Worm (Caenorhabditis elegans) whole organism, young adult: Measurements from ENCODE around the gene srx-80.

Experiments
- B0019.2 ChIP-seq: fragments of 200-800 bp; sonication (Bioruptor generic); conservative IDR thresholded peaks from 2 replicates; pipeline ENCODE4 v1.3.6; 2022; ENCODE audit warnings: missing genetic modification reagents, missing genetic modification characterization, missing compliant biosample characterization
- B0261.1 ChIP-seq: sonication (generic microtip); optimal IDR thresholded peaks from 2 replicates; lab custom pipeline; 2016; ENCODE audit warnings: mild to moderate bottlenecking, missing genetic modification characterization, moderate library complexity, missing compliant biosample characterization
- B0336.3 ChIP-seq: fragments of 200-800 bp; sonication (Bioruptor generic); IDR thresholded peaks from 2 replicates; pipeline ENCODE4 v1.3.6; 2022; ENCODE audit warnings: missing genetic modification characterization, missing compliant biosample characterization
- D2030.7 ChIP-seq: fragments of 200-800 bp; sonication (Bioruptor generic); IDR thresholded peaks from 2 replicates; pipeline ENCODE4 v1.3.6; 2022; ENCODE audit warnings: missing genetic modification reagents, missing genetic modification characterization, missing compliant biosample characterization
- F10E7.11 ChIP-seq: sonication (generic microtip); optimal IDR thresholded peaks from 2 replicates; lab custom pipeline; 2017; ENCODE audit warnings: mild to moderate bottlenecking, missing genetic modification characterization, moderate library complexity, missing compliant biosample characterization
- F23B12.7 ChIP-seq: sonication (generic microtip); optimal IDR thresholded peaks from 2 replicates; lab custom pipeline; 2017; ENCODE audit warnings: missing genetic modification characterization, mild to moderate bottlenecking, missing compliant biosample characterization, antibody characterized with exemption, moderate library complexity; ENCODE audit not compliant: insufficient read depth
- F33H1.4 ChIP-seq: fragments of 200-800 bp; sonication (Bioruptor generic); IDR thresholded peaks from 2 replicates; pipeline ENCODE4 v1.3.6; 2022; ENCODE audit warnings: missing genetic modification reagents, missing genetic modification characterization, missing compliant biosample characterization
- F37B4.10 ChIP-seq: fragments of 200-800 bp; sonication (Bioruptor generic); IDR thresholded peaks from 2 replicates; pipeline ENCODE4 v1.3.6; 2022; ENCODE audit warnings: missing genetic modification characterization, missing compliant biosample characterization
- F49E8.2 ChIP-seq: sonication (generic microtip); optimal IDR thresholded peaks from 3 replicates; lab custom pipeline; 2017; ENCODE audit warnings: missing genetic modification characterization, mild to moderate bottlenecking, missing compliant biosample characterization, antibody characterized with exemption, moderate library complexity; ENCODE audit not compliant: insufficient read depth
- F57A8.1 ChIP-seq: fragments of 200-800 bp; sonication (Bioruptor generic); optimal IDR thresholded peaks from 2 replicates; lab custom pipeline; 2018; ENCODE audit warnings: mild to moderate bottlenecking, missing genetic modification characterization, moderate library complexity, missing compliant biosample characterization
- K11D2.4 ChIP-seq: fragments of 200-800 bp; sonication (Bioruptor generic); IDR thresholded peaks from 2 replicates; pipeline ENCODE4 v1.3.6; 2022; ENCODE audit warnings: missing genetic modification reagents, missing genetic modification characterization, missing compliant biosample characterization
- K12H6.12 ChIP-seq: fragments of 200-800 bp; sonication (Bioruptor generic); optimal IDR thresholded peaks from 2 replicates; lab custom pipeline; 2018; ENCODE audit warnings: mild to moderate bottlenecking, missing genetic modification characterization, missing compliant biosample characterization
- T07F8.4 ChIP-seq: sonication (generic microtip); optimal IDR thresholded peaks from 2 replicates; lab custom pipeline; 2016; ENCODE audit warnings: mild to moderate bottlenecking, missing genetic modification characterization, moderate library complexity, missing compliant biosample characterization
- ama-1 ChIP-seq, 3 experiments: fragments of 150-350 bp in 1 of 3; sonication (generic microtip) in 2 of 3; optimal IDR thresholded peaks; 2 replicates each; lab custom pipeline; 2014 to 2018; ENCODE audit warnings: missing biosample characterization in 2 of 3, missing genetic modification characterization in 2 of 3, missing genetic modification reagents in 2 of 3
- atf-7 ChIP-seq: sonication (generic microtip); optimal IDR thresholded peaks from 2 replicates; lab custom pipeline; 2017; ENCODE audit warnings: mild to moderate bottlenecking, missing genetic modification characterization, missing compliant biosample characterization
- athp-1 ChIP-seq: sonication (generic microtip); optimal IDR thresholded peaks from 2 replicates; lab custom pipeline; 2017; ENCODE audit warnings: mild to moderate bottlenecking, missing genetic modification characterization, missing compliant biosample characterization
- attf-3 ChIP-seq: fragments of 200-800 bp; sonication (Bioruptor generic); conservative IDR thresholded peaks from 2 replicates; pipeline ENCODE4 v1.3.6; 2022; ENCODE audit warnings: missing genetic modification reagents, missing genetic modification characterization, missing compliant biosample characterization
- cebp-2 ChIP-seq: fragments of 200-800 bp; sonication (Bioruptor generic); IDR thresholded peaks from 2 replicates; pipeline ENCODE4 v1.3.6; 2022; ENCODE audit warnings: missing genetic modification characterization, missing compliant biosample characterization
- ceh-79 ChIP-seq: sonication (generic microtip); optimal IDR thresholded peaks from 2 replicates; lab custom pipeline; 2017; ENCODE audit warnings: mild to moderate bottlenecking, missing genetic modification characterization, missing compliant biosample characterization
- ceh-91 ChIP-seq: fragments of 200-800 bp; sonication (Bioruptor generic); IDR thresholded peaks from 2 replicates; pipeline ENCODE4 v1.3.6; 2022; ENCODE audit warnings: missing genetic modification reagents, missing genetic modification characterization, missing compliant biosample characterization
- chd-7 ChIP-seq: sonication (generic microtip); optimal IDR thresholded peaks from 2 replicates; lab custom pipeline; 2016; ENCODE audit warnings: mild to moderate bottlenecking, missing genetic modification characterization, moderate library complexity, missing compliant biosample characterization
- dpl-1 ChIP-seq: fragments of 150-350 bp; optimal IDR thresholded peaks from 2 replicates; lab custom pipeline; 2014; ENCODE audit warnings: missing biosample characterization, missing genetic modification reagents, missing genetic modification characterization
- efl-1 ChIP-seq: fragments of 150-350 bp; optimal IDR thresholded peaks from 2 replicates; lab custom pipeline; 2014; ENCODE audit warnings: missing biosample characterization, missing genetic modification reagents, missing genetic modification characterization
- egl-44 ChIP-seq: fragments of 200-800 bp; sonication (Bioruptor generic); IDR thresholded peaks from 2 replicates; pipeline ENCODE4 v1.3.6; 2022; ENCODE audit warnings: missing genetic modification reagents, missing genetic modification characterization, missing compliant biosample characterization
- ekl-4 ChIP-seq: fragments of 200-800 bp; sonication (Bioruptor generic); IDR thresholded peaks from 2 replicates; pipeline ENCODE4 v1.3.6; 2022; ENCODE audit warnings: missing genetic modification reagents, missing genetic modification characterization, missing compliant biosample characterization
- ets-4 ChIP-seq: fragments of 200-800 bp; sonication (Bioruptor generic); optimal IDR thresholded peaks from 2 replicates; lab custom pipeline; 2018; ENCODE audit warnings: mild to moderate bottlenecking, missing genetic modification characterization, missing compliant biosample characterization
- him-1 ChIP-seq: sonication (generic microtip); optimal IDR thresholded peaks from 2 replicates; lab custom pipeline; 2016; ENCODE audit warnings: missing genotype, missing genetic modification reagents, missing genetic modification characterization, missing compliant biosample characterization
- hlh-12 ChIP-seq: sonication (generic microtip); optimal IDR thresholded peaks from 2 replicates; lab custom pipeline; 2016; ENCODE audit warnings: missing genetic modification characterization, missing compliant biosample characterization
- hlh-26 ChIP-seq: fragments of 200-800 bp; sonication (Bioruptor generic); conservative IDR thresholded peaks from 2 replicates; pipeline ENCODE4 v1.3.6; 2022; ENCODE audit warnings: missing genetic modification reagents, missing genetic modification characterization, missing compliant biosample characterization
- hrde-1 ChIP-seq: sonication (generic microtip); optimal IDR thresholded peaks from 2 replicates; lab custom pipeline; 2016; ENCODE audit warnings: missing genetic modification characterization, mild to moderate bottlenecking, missing compliant biosample characterization, moderate library complexity, missing genotype, missing genetic modification reagents, borderline replicate concordance
- let-526 ChIP-seq: fragments of 200-800 bp; sonication (Bioruptor generic); IDR thresholded peaks from 2 replicates; pipeline ENCODE4 v1.3.6; 2022; ENCODE audit warnings: missing genetic modification reagents, missing genetic modification characterization, missing compliant biosample characterization
- lir-1 ChIP-seq: fragments of 200-800 bp; sonication (Bioruptor generic); conservative IDR thresholded peaks from 2 replicates; pipeline ENCODE4 v1.3.6; 2022; ENCODE audit warnings: missing genetic modification reagents, missing genetic modification characterization, missing compliant biosample characterization
- lsl-1 ChIP-seq: fragments of 200-800 bp; sonication (Bioruptor generic); optimal IDR thresholded peaks from 2 replicates; lab custom pipeline; 2018; ENCODE audit warnings: mild to moderate bottlenecking, missing genetic modification characterization, moderate library complexity, missing compliant biosample characterization
- madf-6 ChIP-seq: fragments of 200-800 bp; sonication (Bioruptor generic); IDR thresholded peaks from 2 replicates; pipeline ENCODE4 v1.3.6; 2022; ENCODE audit warnings: missing genetic modification reagents, missing genetic modification characterization, missing compliant biosample characterization
- mcd-1 ChIP-seq: fragments of 200-800 bp; sonication (Bioruptor generic); IDR thresholded peaks from 2 replicates; pipeline ENCODE4 v1.3.6; 2022; ENCODE audit warnings: missing genetic modification reagents, missing genetic modification characterization, missing compliant biosample characterization
- mel-28 ChIP-seq: sonication (generic microtip); optimal IDR thresholded peaks from 2 replicates; lab custom pipeline; 2016; ENCODE audit warnings: borderline replicate concordance, mild to moderate bottlenecking, missing genetic modification characterization, missing compliant biosample characterization
- nhr-120 ChIP-seq: fragments of 200-800 bp; sonication (Bioruptor generic); IDR thresholded peaks from 2 replicates; pipeline ENCODE4 v1.3.6; 2022; ENCODE audit warnings: missing genetic modification characterization, missing compliant biosample characterization
- nhr-179 ChIP-seq: sonication (generic microtip); optimal IDR thresholded peaks from 2 replicates; lab custom pipeline; 2016; ENCODE audit warnings: mild to moderate bottlenecking, missing genetic modification characterization, missing compliant biosample characterization
- nhr-27 ChIP-seq: fragments of 200-800 bp; sonication (Bioruptor generic); optimal IDR thresholded peaks from 2 replicates; lab custom pipeline; 2018; ENCODE audit warnings: mild to moderate bottlenecking, missing genetic modification characterization, moderate library complexity, missing compliant biosample characterization
- nhr-80 ChIP-seq: sonication (generic microtip); optimal IDR thresholded peaks from 2 replicates; lab custom pipeline; 2016; ENCODE audit warnings: missing genetic modification characterization, missing compliant biosample characterization
- rec-8 ChIP-seq, 2 experiments: sonication (generic microtip); optimal IDR thresholded peaks; 2 replicates each; lab custom pipeline; 2016; ENCODE audit warnings: mild to moderate bottlenecking in 2 of 2, missing genetic modification characterization in 2 of 2, missing genetic modification reagents in 2 of 2, missing genotype in 2 of 2, missing biosample characterization in 1 of 2, missing compliant biosample characterization in 1 of 2, moderate library complexity in 1 of 2
- somi-1 ChIP-seq: fragments of 200-800 bp; sonication (Bioruptor generic); optimal IDR thresholded peaks from 2 replicates; lab custom pipeline; 2018; ENCODE audit warnings: mild to moderate bottlenecking, missing genetic modification characterization, missing compliant biosample characterization
- tbp1 ChIP-seq: fragments of 200-800 bp; sonication (Bioruptor generic); optimal IDR thresholded peaks from 2 replicates; lab custom pipeline; 2018; ENCODE audit warnings: mild to moderate bottlenecking, missing genetic modification characterization, missing compliant biosample characterization
- tbx-9 ChIP-seq: sonication (generic microtip); optimal IDR thresholded peaks from 2 replicates; lab custom pipeline; 2016; ENCODE audit warnings: borderline replicate concordance, missing genetic modification characterization, inconsistent platforms, missing compliant biosample characterization
- xnd-1 ChIP-seq: sonication (generic microtip); optimal IDR thresholded peaks from 2 replicates; lab custom pipeline; 2016; ENCODE audit warnings: missing genotype, missing genetic modification reagents, missing genetic modification characterization, missing compliant biosample characterization
- ztf-18 ChIP-seq: sonication (generic microtip); optimal IDR thresholded peaks from 2 replicates; lab custom pipeline; 2016; ENCODE audit warnings: missing genotype, mild to moderate bottlenecking, missing genetic modification characterization, missing compliant biosample characterization
- ztf-25 ChIP-seq: fragments of 200-800 bp; sonication (Bioruptor generic); IDR thresholded peaks from 2 replicates; pipeline ENCODE4 v1.3.6; 2022; ENCODE audit warnings: missing genetic modification reagents, missing genetic modification characterization, missing compliant biosample characterization
- ztf-3 ChIP-seq: fragments of 200-800 bp; sonication (Bioruptor generic); optimal IDR thresholded peaks from 2 replicates; lab custom pipeline; 2018; ENCODE audit warnings: mild to moderate bottlenecking, missing genetic modification characterization, missing compliant biosample characterization

Gene srx-80

ce11 chrV:11610481-11610880 lies 17.0 kb downstream of the srx-80 start, which contains the start of gene sas-5 (continued):
- TF ChIP-seq egl-44 (GFP tag; lab: Robert Waterston, UW): no peak
- TF ChIP-seq F49E8.2 (tag; lab: Kevin White, UChicago): no peak
- peak; percentile 29 for TF ChIP-seq nhr-80 (tag; lab: Kevin White, UChicago)
- TF ChIP-seq tbx-9 (tag; lab: Kevin White, UChicago): no peak
- peak; percentile 67 for TF ChIP-seq ztf-18 (tag; lab: Kevin White, UChicago)
- 0 out of 2 replicates have a peak, but pooled peaks have one; percentile 37 for TF ChIP-seq ztf-25 (GFP tag; lab: Robert Waterston, UW)
- TF ChIP-seq chd-7 (tag; lab: Kevin White, UChicago): no peak
- TF ChIP-seq hlh-12 (tag; lab: Kevin White, UChicago): no peak
- peak; percentile 93 for TF ChIP-seq madf-6 (GFP tag; lab: Robert Waterston, UW)
- TF ChIP-seq mcd-1 (GFP tag; lab: Robert Waterston, UW): peak; percentile 76
- no peak for TF ChIP-seq hlh-26 (GFP tag; lab: Robert Waterston, UW)
- no peak for TF ChIP-seq ceh-79 (tag; lab: Kevin White, UChicago)
- TF ChIP-seq ets-4 (GFP tag; lab: Kevin White, UChicago): no peak
- TF ChIP-seq T07F8.4 (tag; lab: Kevin White, UChicago): peak; percentile 18
- no peak for TF ChIP-seq hrde-1 (tag; lab: Kevin White, UChicago)
- peak; percentile 10 for TF ChIP-seq atf-7 (tag; lab: Kevin White, UChicago)
- TF ChIP-seq F37B4.10: no peak
- peak; percentile 77 for TF ChIP-seq dpl-1
- TF ChIP-seq tbp1 (GFP tag; lab: Kevin White, UChicago): no peak
- no peak for TF ChIP-seq ama-1 (optimal IDR thresholded peaks at IDR 0.05; lab: Kevin White, UChicago)
- no peak for TF ChIP-seq ama-1 (GFP tag; optimal IDR thresholded peaks at IDR 0.05; lab: Kevin White, UChicago)
- peak; percentile 78 for TF ChIP-seq him-1 (tag; lab: Kevin White, UChicago)
- TF ChIP-seq cebp-2 (GFP tag; lab: Robert Waterston, UW): no peak
- peak; percentile 72 for TF ChIP-seq xnd-1 (tag; lab: Kevin White, UChicago)
- TF ChIP-seq athp-1: peak; percentile 58
- TF ChIP-seq B0019.2 (GFP tag; lab: Robert Waterston, UW): peak; percentile 37; the same call in 1 of the 2 replicates
- TF ChIP-seq B0261.1 (tag; lab: Kevin White, UChicago): no peak
- TF ChIP-seq lsl-1: peak; percentile 67
- peak; percentile 92 for TF ChIP-seq efl-1 (GFP tag; lab: Kevin White, UChicago)
- no peak for TF ChIP-seq somi-1
- no peak for TF ChIP-seq ztf-3
- TF ChIP-seq ceh-91 (GFP tag; lab: Robert Waterston, UW): peak; percentile 67
- TF ChIP-seq F57A8.1 (GFP tag; lab: Kevin White, UChicago): no peak
- TF ChIP-seq attf-3: 0 out of 2 replicates have a peak, but pooled peaks have one; percentile 15
- TF ChIP-seq F10E7.11: no peak
- no peak for TF ChIP-seq nhr-27
- peak; percentile 78 for TF ChIP-seq F23B12.7
- TF ChIP-seq D2030.7 (GFP tag; lab: Robert Waterston, UW): peak; percentile 75
- peak; percentile 78 for TF ChIP-seq ekl-4 (GFP tag; lab: Robert Waterston, UW)
- TF ChIP-seq K12H6.12 (tag; lab: Kevin White, UChicago): peak; percentile 18
- peak; percentile 64 for TF ChIP-seq F33H1.4 (GFP tag; lab: Robert Waterston, UW)
- no peak for TF ChIP-seq mel-28
- peak in 1 of 2 experiments; percentile 50 for TF ChIP-seq rec-8 (tag; optimal IDR thresholded peaks at IDR 0.05; lab: Kevin White, UChicago)
- no peak; the same call in 1 of the 2 replicates for TF ChIP-seq lir-1 (GFP tag; lab: Robert Waterston, UW)
- TF ChIP-seq nhr-120 (GFP tag; lab: Robert Waterston, UW): no peak
- TF ChIP-seq nhr-179 (tag; lab: Kevin White, UChicago): no peak
- TF ChIP-seq K11D2.4 (GFP tag; lab: Robert Waterston, UW): no peak
- no peak for TF ChIP-seq let-526
- TF ChIP-seq B0336.3 (GFP tag; lab: Robert Waterston, UW): peak; percentile 82
